Fruit fly (Drosophila melanogaster) whole organism, pupa: Measurements from ENCODE around the gene CG8925.

ENCODE experiments used
- CG10348 ChIP-seq: fragments of 200-800 bp; sonication (Bioruptor generic); IDR thresholded peaks from 2 replicates; pipeline ENCODE4 v1.3.6; 2022; ENCODE audit warnings: missing biosample characterization, missing genetic modification characterization
- CG12605 ChIP-seq: fragments of 200-800 bp; sonication (Bioruptor generic); IDR thresholded peaks from 2 replicates; pipeline ENCODE4 v1.3.6; 2022; ENCODE audit warnings: missing biosample characterization, missing genetic modification characterization
- CG13204 ChIP-seq: fragments of 200-800 bp; sonication (Bioruptor generic); optimal IDR thresholded peaks from 2 replicates; lab custom pipeline; 2018; ENCODE audit warnings: missing biosample characterization, mild to moderate bottlenecking, missing genetic modification characterization, moderate library complexity
- CG14655 ChIP-seq: fragments of 200-800 bp; sonication (Bioruptor generic); optimal IDR thresholded peaks from 3 replicates; lab custom pipeline; 2017; ENCODE audit warnings: mild to moderate bottlenecking, missing biosample characterization, missing genetic modification reagents, missing genetic modification characterization
- CG15710 ChIP-seq: fragments of 200-800 bp; sonication (Bioruptor generic); optimal IDR thresholded peaks from 2 replicates; lab custom pipeline; 2018; ENCODE audit warnings: missing biosample characterization, mild to moderate bottlenecking, missing genetic modification characterization, moderate library complexity
- CG17806 ChIP-seq: fragments of 200-800 bp; sonication (Bioruptor generic); optimal IDR thresholded peaks from 2 replicates; lab custom pipeline; 2018; ENCODE audit warnings: missing biosample characterization, mild to moderate bottlenecking, missing genetic modification characterization, moderate library complexity
- CG32121 ChIP-seq: fragments of 200-800 bp; sonication (Bioruptor generic); IDR thresholded peaks from 2 replicates; pipeline ENCODE4 v1.3.6; 2022; ENCODE audit warnings: missing biosample characterization, missing genetic modification characterization
- CG34367 ChIP-seq: fragments of 200-800 bp; sonication (Bioruptor generic); optimal IDR thresholded peaks from 2 replicates; lab custom pipeline; 2018; ENCODE audit warnings: missing biosample characterization, mild to moderate bottlenecking, missing genetic modification characterization
- CG4496 ChIP-seq: fragments of 200-800 bp; sonication (Bioruptor generic); IDR thresholded peaks from 3 replicates; pipeline ENCODE4 v1.3.6; 2022; ENCODE audit warnings: missing biosample characterization, missing genetic modification characterization
- CG8159 ChIP-seq: fragments of 200-800 bp; sonication (Bioruptor generic); optimal IDR thresholded peaks from 3 replicates; lab custom pipeline; 2018; ENCODE audit warnings: missing biosample characterization, mild to moderate bottlenecking, missing genetic modification characterization, moderate library complexity
- CG8301 ChIP-seq: fragments of 200-800 bp; sonication (Bioruptor generic); optimal IDR thresholded peaks from 2 replicates; lab custom pipeline; 2018; ENCODE audit warnings: missing biosample characterization, mild to moderate bottlenecking, missing genetic modification characterization
- CG9948 ChIP-seq: fragments of 200-800 bp; sonication (Bioruptor generic); optimal IDR thresholded peaks from 2 replicates; lab custom pipeline; 2018; ENCODE audit warnings: missing biosample characterization, mild to moderate bottlenecking, missing genetic modification characterization, moderate library complexity
- D1 ChIP-seq: fragments of 200-800 bp; sonication (Bioruptor generic); optimal IDR thresholded peaks from 2 replicates; lab custom pipeline; 2018; ENCODE audit warnings: missing biosample characterization, mild to moderate bottlenecking, missing genetic modification characterization, moderate library complexity
- EcR ChIP-seq: fragments of 200-800 bp; sonication (Bioruptor generic); optimal IDR thresholded peaks from 3 replicates; lab custom pipeline; 2019; ENCODE audit warnings: missing biosample characterization, missing genetic modification characterization, mild to moderate bottlenecking, moderate library complexity, missing genetic modification reagents
- Ets98B ChIP-seq: fragments of 200-800 bp; sonication (Bioruptor generic); IDR thresholded peaks from 2 replicates; pipeline ENCODE4 v1.3.6; 2022; ENCODE audit warnings: missing biosample characterization, missing genetic modification characterization
- Pif1A ChIP-seq: fragments of 200-800 bp; sonication (Bioruptor generic); optimal IDR thresholded peaks from 3 replicates; lab custom pipeline; 2016; ENCODE audit warnings: missing biosample characterization, missing genetic modification characterization
- Pif1B ChIP-seq: fragments of 200-800 bp; sonication (Bioruptor generic); optimal IDR thresholded peaks from 3 replicates; lab custom pipeline; 2016; ENCODE audit warnings: missing biosample characterization, missing genetic modification characterization
- Snoo ChIP-seq: fragments of 200-800 bp; sonication (Bioruptor generic); optimal IDR thresholded peaks from 3 replicates; lab custom pipeline; 2017; ENCODE audit warnings: missing biosample characterization, mild to moderate bottlenecking, missing genetic modification characterization, inconsistent platforms
- fd96Ca ChIP-seq: fragments of 200-800 bp; sonication (Bioruptor generic); IDR thresholded peaks from 3 replicates; pipeline ENCODE4 v1.3.6; 2022; ENCODE audit warnings: missing biosample characterization, missing genetic modification characterization
- gl ChIP-seq: fragments of 200-800 bp; sonication (Bioruptor generic); optimal IDR thresholded peaks from 2 replicates; lab custom pipeline; 2018; ENCODE audit warnings: missing biosample characterization, mild to moderate bottlenecking, missing genetic modification characterization
- rn ChIP-seq: fragments of 200-800 bp; sonication (Bioruptor generic); IDR thresholded peaks from 2 replicates; pipeline ENCODE4 v1.3.6; 2022; ENCODE audit warnings: missing biosample characterization, missing genetic modification characterization

The CG8925 gene

dm6 chr3R:16190782-16191181 is 19.0 kb downstream of the CG8925 start:
- TF ChIP-seq CG14655 (GFP tag; lab: Kevin White, UChicago) = no peak
- no peak for TF ChIP-seq gl (tag; lab: Kevin White, UChicago)
- no peak for TF ChIP-seq CG8159 (tag; lab: Kevin White, UChicago)
- no peak for TF ChIP-seq CG32121
- no peak for TF ChIP-seq Pif1A
- no peak for TF ChIP-seq CG17806 (tag; lab: Kevin White, UChicago)
- TF ChIP-seq Ets98B (GFP tag; lab: Robert Waterston, UW) = no peak
- TF ChIP-seq CG15710 = no peak
- no peak for TF ChIP-seq CG12605 (GFP tag; lab: Robert Waterston, UW)
- TF ChIP-seq CG10348 (GFP tag; lab: Robert Waterston, UW) = no peak
- TF ChIP-seq CG4496 = no peak
- TF ChIP-seq Pif1B (GFP tag; lab: Kevin White, UChicago) = no peak
- no peak for TF ChIP-seq fd96Ca (GFP tag; lab: Robert Waterston, UW)

dm6 chr3R:16200497-16201019 is 28.8 kb downstream of the CG8925 start:
- TF ChIP-seq CG8159 (tag; lab: Kevin White, UChicago) (no peak), Snoo (tag; lab: Kevin White, UChicago) (no peak), CG10348 (GFP tag; lab: Robert Waterston, UW) (no peak), D1 (tag; lab: Kevin White, UChicago) (no peak), rn (GFP tag; lab: Robert Waterston, UW) (no peak), Pif1B (GFP tag; lab: Kevin White, UChicago) (no peak), Ets98B (GFP tag; lab: Robert Waterston, UW) (no peak), CG15710 (no peak), CG4496 (no peak), CG8301 (tag; lab: Kevin White, UChicago) (no peak), CG34367 (tag; lab: Kevin White, UChicago) (no peak), CG32121 (no peak), CG14655 (GFP tag; lab: Kevin White, UChicago) (no peak), CG12605 (GFP tag; lab: Robert Waterston, UW) (no peak)

- TF ChIP-seq EcR (peak; percentile 41), CG34367 (tag; lab: Kevin White, UChicago) (no peak)
These were observed 30.7 kb downstream of the CG8925 start for dm6 chr3R:16202335-16203024.

dm6 chr3R:16203025-16203421 is 31.2 kb downstream of the CG8925 start, which contains the start of the genes CG6126 and CG31287:
TSS of gene CG6126 (minus strand) at chr3R:16203083.
TSS of gene CG31287 (plus strand) at chr3R:16203371.
- TF ChIP-seq CG15710 (no peak), Ets98B (GFP tag; lab: Robert Waterston, UW) (peak; percentile 36; the same call in 1 of the 2 replicates), CG32121 (no peak), CG14655 (GFP tag; lab: Kevin White, UChicago) (no peak), CG10348 (GFP tag; lab: Robert Waterston, UW) (no peak)

- peak; percentile 86 for TF ChIP-seq CG4496
- TF ChIP-seq CG32121 = peak; percentile 33; the same call in 1 of the 2 replicates
- TF ChIP-seq Pif1B (GFP tag; lab: Kevin White, UChicago) = peak; percentile 38
- TF ChIP-seq CG9948 (tag; lab: Kevin White, UChicago) = no peak
- TF ChIP-seq rn (GFP tag; lab: Robert Waterston, UW) = no peak
- no peak for TF ChIP-seq CG17806 (tag; lab: Kevin White, UChicago)
- no peak for TF ChIP-seq CG12605 (GFP tag; lab: Robert Waterston, UW)
- peak; percentile 39 for TF ChIP-seq CG34367 (tag; lab: Kevin White, UChicago)
- no peak for TF ChIP-seq D1 (tag; lab: Kevin White, UChicago)
- TF ChIP-seq CG14655 (GFP tag; lab: Kevin White, UChicago) = no peak
- peak; percentile 67 for TF ChIP-seq Snoo (tag; lab: Kevin White, UChicago)
- TF ChIP-seq EcR = peak; percentile 59
- TF ChIP-seq CG15710 = peak; percentile 39
- no peak for TF ChIP-seq CG8159 (tag; lab: Kevin White, UChicago)
- no peak for TF ChIP-seq gl (tag; lab: Kevin White, UChicago)
- TF ChIP-seq Pif1A = peak; percentile 27
- peak; percentile 46 for TF ChIP-seq Ets98B (GFP tag; lab: Robert Waterston, UW)
- TF ChIP-seq CG8301 (tag; lab: Kevin White, UChicago) = no peak
- TF ChIP-seq CG13204 (GFP tag; lab: Kevin White, UChicago) = no peak
These were observed 33.5 kb downstream of the CG8925 start, which contains the start of gene mtSSB for dm6 chr3R:16205155-16205778. TSS of gene mtSSB (minus strand) at chr3R:16205250.

dm6 chr3R:16206162-16206561 is 34.4 kb downstream of the CG8925 start:
- TF ChIP-seq CG17806 (tag; lab: Kevin White, UChicago) (no peak), CG15710 (no peak), CG9948 (tag; lab: Kevin White, UChicago) (no peak), CG12605 (GFP tag; lab: Robert Waterston, UW) (peak; percentile 34; the same call in 1 of the 2 replicates), CG8301 (tag; lab: Kevin White, UChicago) (no peak), CG13204 (GFP tag; lab: Kevin White, UChicago) (peak; percentile 84), CG14655 (GFP tag; lab: Kevin White, UChicago) (no peak), D1 (tag; lab: Kevin White, UChicago) (no peak), fd96Ca (GFP tag; lab: Robert Waterston, UW) (peak; percentile 54; the same call in 1 of the 3 replicates), CG4496 (peak; percentile 71; the same call in 2 of the 3 replicates), gl (tag; lab: Kevin White, UChicago) (peak; percentile 26), Ets98B (GFP tag; lab: Robert Waterston, UW) (0 out of 2 replicates have a peak, but pooled peaks have one; percentile 42), CG8159 (tag; lab: Kevin White, UChicago) (no peak)
